Fruit fly (Drosophila melanogaster) whole organism, embryonic: Measurements from ENCODE around the gene Ubi-p5E.

Source experiments
- Bteb2 ChIP-seq: fragments of 200-800 bp; sonication (Bioruptor generic); optimal IDR thresholded peaks from 2 replicates; lab custom pipeline; 2016; ENCODE audit warnings: missing biosample characterization, missing genetic modification characterization
- CG10565 ChIP-seq: fragments of 200-800 bp; sonication (Bioruptor generic); optimal IDR thresholded peaks from 3 replicates; lab custom pipeline; 2016; ENCODE audit warnings: missing biosample characterization, mild to moderate bottlenecking, missing genetic modification characterization
- CG11085 ChIP-seq: fragments of 200-800 bp; sonication (Bioruptor generic); IDR thresholded peaks from 2 replicates; pipeline ENCODE4 v1.3.6; 2022; ENCODE audit warnings: missing biosample characterization, missing genetic modification characterization
- CG13624 ChIP-seq: fragments of 200-800 bp; sonication (Bioruptor generic); optimal IDR thresholded peaks from 2 replicates; lab custom pipeline; 2016; ENCODE audit warnings: missing biosample characterization, missing genetic modification characterization
- CG14050 ChIP-seq: fragments of 200-800 bp; sonication (Bioruptor generic); IDR thresholded peaks from 3 replicates; pipeline ENCODE4 v1.3.6; 2022; ENCODE audit warnings: missing biosample characterization, missing genetic modification characterization
- CG14441 ChIP-seq: fragments of 200-800 bp; sonication (Bioruptor generic); IDR thresholded peaks from 2 replicates; pipeline ENCODE4 v1.3.6; 2022; ENCODE audit warnings: missing biosample characterization, missing genetic modification characterization
- CG1529 ChIP-seq: fragments of 200-800 bp; sonication (Bioruptor generic); optimal IDR thresholded peaks from 3 replicates; lab custom pipeline; 2018; ENCODE audit warnings: missing biosample characterization, missing genetic modification characterization
- CG17802 ChIP-seq: fragments of 200-800 bp; sonication (Bioruptor generic); optimal IDR thresholded peaks from 2 replicates; lab custom pipeline; 2018; ENCODE audit warnings: missing biosample characterization, mild to moderate bottlenecking, missing genetic modification characterization, moderate library complexity
- CG2116 ChIP-seq: fragments of 200-800 bp; sonication (Bioruptor generic); optimal IDR thresholded peaks from 3 replicates; lab custom pipeline; 2018; ENCODE audit warnings: missing biosample characterization, mild to moderate bottlenecking, missing genetic modification characterization
- CG3163 ChIP-seq: fragments of 200-800 bp; sonication (Bioruptor generic); optimal IDR thresholded peaks from 3 replicates; lab custom pipeline; 2016; ENCODE audit warnings: missing biosample characterization, missing genetic modification characterization
- CG34422 ChIP-seq: fragments of 200-800 bp; sonication (Bioruptor generic); IDR thresholded peaks from 3 replicates; pipeline ENCODE4 v1.3.6; 2022; ENCODE audit warnings: missing biosample characterization, missing genetic modification characterization
- CG4424 ChIP-seq: fragments of 200-800 bp; sonication (Bioruptor generic); optimal IDR thresholded peaks from 3 replicates; lab custom pipeline; 2016; ENCODE audit warnings: missing biosample characterization, missing genetic modification characterization
- CG4617 ChIP-seq: fragments of 200-800 bp; sonication (Bioruptor generic); optimal IDR thresholded peaks from 3 replicates; lab custom pipeline; 2016; ENCODE audit warnings: missing biosample characterization, missing genetic modification characterization, borderline replicate concordance
- CG6272 ChIP-seq: fragments of 200-800 bp; sonication (Bioruptor generic); IDR thresholded peaks from 2 replicates; pipeline ENCODE4 v1.3.6; 2022; ENCODE audit warnings: missing biosample characterization, missing genetic modification characterization
- CG6654 ChIP-seq: fragments of 200-800 bp; sonication (Bioruptor generic); optimal IDR thresholded peaks from 2 replicates; lab custom pipeline; 2017; ENCODE audit warnings: missing biosample characterization, mild to moderate bottlenecking, missing genetic modification characterization
- CG6765 ChIP-seq: fragments of 200-800 bp; sonication (Bioruptor generic); optimal IDR thresholded peaks from 3 replicates; lab custom pipeline; 2017; ENCODE audit warnings: missing biosample characterization, mild to moderate bottlenecking, missing genetic modification characterization
- CG8924 ChIP-seq: fragments of 200-800 bp; optimal IDR thresholded peaks from 3 replicates; lab custom pipeline; 2019; ENCODE audit warnings: missing biosample characterization, mild to moderate bottlenecking, missing genetic modification characterization, moderate library complexity
- CHES-1-like ChIP-seq: fragments of 200-800 bp; sonication (Bioruptor generic); optimal IDR thresholded peaks from 2 replicates; lab custom pipeline; 2016; ENCODE audit warnings: missing biosample characterization, missing genetic modification characterization
- Dfd ChIP-seq, 2 experiments: fragments of >200 bp; optimal IDR thresholded peaks; 2 replicates each; lab custom pipeline; 2017; ENCODE audit warnings: missing biosample characterization in 2 of 2, missing genetic modification characterization in 2 of 2
- Doc2 ChIP-seq: fragments of 200-800 bp; sonication (Bioruptor generic); IDR thresholded peaks from 2 replicates; pipeline ENCODE4 v1.3.6; 2022; ENCODE audit warnings: missing biosample characterization, missing genetic modification characterization
- Dref ChIP-seq: fragments of 200-800 bp; sonication (Bioruptor generic); IDR thresholded peaks from 2 replicates; pipeline ENCODE4 v1.3.6; 2022; ENCODE audit warnings: missing biosample characterization, missing genetic modification characterization
- Fer2 ChIP-seq: fragments of 200-800 bp; sonication (Bioruptor generic); optimal IDR thresholded peaks from 2 replicates; lab custom pipeline; 2018; ENCODE audit warnings: missing biosample characterization, mild to moderate bottlenecking, missing genetic modification characterization, moderate library complexity
- HLH4C ChIP-seq: fragments of 200-800 bp; sonication (Bioruptor generic); IDR thresholded peaks from 3 replicates; pipeline ENCODE4 v1.3.6; 2022; ENCODE audit warnings: missing biosample characterization, missing genetic modification characterization; ENCODE audit not compliant: partially characterized antibody
- HmgZ ChIP-seq: fragments of 200-800 bp; sonication (Bioruptor generic); optimal IDR thresholded peaks from 2 replicates; lab custom pipeline; 2018; ENCODE audit warnings: missing biosample characterization, mild to moderate bottlenecking, missing genetic modification characterization
- Hmx ChIP-seq: fragments of 200-800 bp; sonication (Bioruptor generic); optimal IDR thresholded peaks from 2 replicates; lab custom pipeline; 2016; ENCODE audit warnings: missing biosample characterization, missing genetic modification characterization
- Jarid2 ChIP-seq: fragments of 200-800 bp; sonication (Bioruptor generic); optimal IDR thresholded peaks from 3 replicates; lab custom pipeline; 2017; ENCODE audit warnings: mild to moderate bottlenecking, missing biosample characterization, missing genetic modification reagents, missing genetic modification characterization
- MBD-R2 ChIP-seq: fragments of 200-800 bp; sonication (Bioruptor generic); IDR thresholded peaks from 2 replicates; pipeline ENCODE4 v1.3.6; 2022; ENCODE audit warnings: missing biosample characterization, missing genetic modification characterization
- Nf-YB ChIP-seq: fragments of 200-800 bp; sonication (Bioruptor generic); optimal IDR thresholded peaks from 3 replicates; lab custom pipeline; 2019; ENCODE audit warnings: missing biosample characterization, mild to moderate bottlenecking, missing genetic modification characterization, moderate library complexity
- Optix ChIP-seq: fragments of 200-800 bp; sonication (Bioruptor generic); IDR thresholded peaks from 3 replicates; pipeline ENCODE4 v1.3.6; 2022; ENCODE audit warnings: missing biosample characterization, missing genetic modification characterization
- Rfx ChIP-seq: fragments of 200-800 bp; sonication (Bioruptor generic); IDR thresholded peaks from 2 replicates; pipeline ENCODE4 v1.3.6; 2022; ENCODE audit warnings: missing biosample characterization, missing genetic modification characterization
- Scr ChIP-seq: fragments of 200-800 bp; sonication (Bioruptor generic); IDR thresholded peaks from 2 replicates; pipeline ENCODE4 v1.3.6; 2022; ENCODE audit warnings: missing biosample characterization, missing genetic modification characterization; ENCODE audit not compliant: partially characterized antibody
- Xbp1 ChIP-seq: fragments of 200-800 bp; sonication (Bioruptor generic); optimal IDR thresholded peaks from 3 replicates; lab custom pipeline; 2016; ENCODE audit warnings: missing biosample characterization, mild to moderate bottlenecking, missing genetic modification characterization
- ato ChIP-seq: fragments of 200-800 bp; sonication (Bioruptor generic); IDR thresholded peaks from 2 replicates; pipeline ENCODE4 v1.3.6; 2022; ENCODE audit warnings: missing biosample characterization, missing genetic modification characterization; ENCODE audit not compliant: partially characterized antibody
- bcd ChIP-seq: fragments of 200-800 bp; sonication (Bioruptor generic); optimal IDR thresholded peaks from 2 replicates; lab custom pipeline; 2017; ENCODE audit warnings: missing biosample characterization, mild to moderate bottlenecking, missing genetic modification characterization
- cas ChIP-seq: fragments of 200-800 bp; sonication (Bioruptor generic); IDR thresholded peaks from 2 replicates; pipeline ENCODE4 v1.3.6; 2022; ENCODE audit warnings: missing biosample characterization, missing genetic modification characterization
- cg ChIP-seq: fragments of 200-800 bp; sonication (Bioruptor generic); optimal IDR thresholded peaks from 3 replicates; lab custom pipeline; 2019; ENCODE audit warnings: missing biosample characterization, mild to moderate bottlenecking, missing genetic modification characterization, moderate library complexity
- ci ChIP-seq: fragments of 200-800 bp; sonication (Bioruptor generic); IDR thresholded peaks from 3 replicates; pipeline ENCODE4 v1.3.6; 2022; ENCODE audit warnings: missing biosample characterization, missing genetic modification characterization
- croc ChIP-seq: fragments of 200-800 bp; sonication (Bioruptor generic); conservative IDR thresholded peaks from 3 replicates; pipeline ENCODE4 v1.3.6; 2022; ENCODE audit warnings: missing biosample characterization, missing genetic modification characterization
- crol ChIP-seq: fragments of 200-800 bp; sonication (Bioruptor generic); IDR thresholded peaks from 2 replicates; pipeline ENCODE4 v1.3.6; 2022; ENCODE audit warnings: missing biosample characterization, missing genetic modification characterization
- ken ChIP-seq: fragments of 200-800 bp; sonication (Bioruptor generic); IDR thresholded peaks from 3 replicates; pipeline ENCODE4 v1.3.6; 2022; ENCODE audit warnings: missing biosample characterization, missing genetic modification characterization
- klu ChIP-seq: fragments of 200-800 bp; sonication (Bioruptor generic); IDR thresholded peaks from 2 replicates; pipeline ENCODE4 v1.3.6; 2022; ENCODE audit warnings: missing biosample characterization, missing genetic modification characterization
- mirr ChIP-seq: fragments of 200-800 bp; sonication (Bioruptor generic); optimal IDR thresholded peaks from 3 replicates; lab custom pipeline; 2018; ENCODE audit warnings: missing biosample characterization, mild to moderate bottlenecking, missing genetic modification characterization
- p53 ChIP-seq: fragments of 200-800 bp; sonication (Bioruptor generic); optimal IDR thresholded peaks from 2 replicates; lab custom pipeline; 2016; ENCODE audit warnings: missing biosample characterization, missing genetic modification characterization
- phol ChIP-seq: fragments of 200-800 bp; sonication (Bioruptor generic); optimal IDR thresholded peaks from 3 replicates; lab custom pipeline; 2018; ENCODE audit warnings: missing biosample characterization, mild to moderate bottlenecking, missing genetic modification characterization, moderate library complexity
- pzg ChIP-seq: fragments of 200-800 bp; sonication (Bioruptor generic); optimal IDR thresholded peaks from 3 replicates; lab custom pipeline; 2018; ENCODE audit warnings: missing biosample characterization, mild to moderate bottlenecking, missing genetic modification characterization, moderate library complexity
- repo ChIP-seq: fragments of 200-800 bp; sonication (Bioruptor generic); optimal IDR thresholded peaks from 2 replicates; lab custom pipeline; 2016; ENCODE audit warnings: missing biosample characterization, missing genetic modification characterization
- schlank ChIP-seq: fragments of 200-800 bp; sonication (Bioruptor generic); optimal IDR thresholded peaks from 2 replicates; lab custom pipeline; 2018; ENCODE audit warnings: missing biosample characterization, mild to moderate bottlenecking, missing genetic modification characterization
- so ChIP-seq: fragments of 200-800 bp; sonication (Bioruptor generic); IDR thresholded peaks from 3 replicates; pipeline ENCODE4 v1.3.6; 2022; ENCODE audit warnings: missing biosample characterization, missing genetic modification characterization
- z ChIP-seq: fragments of 200-800 bp; sonication (Bioruptor generic); IDR thresholded peaks from 3 replicates; pipeline ENCODE4 v1.3.6; 2022; ENCODE audit warnings: missing biosample characterization, missing genetic modification characterization
- zf30C ChIP-seq: fragments of 200-800 bp; sonication (Bioruptor generic); optimal IDR thresholded peaks from 3 replicates; lab custom pipeline; 2018; ENCODE audit warnings: missing biosample characterization, mild to moderate bottlenecking, missing genetic modification characterization
- zfh1 ChIP-seq: fragments of 200-800 bp; sonication (Bioruptor generic); IDR thresholded peaks from 3 replicates; pipeline ENCODE4 v1.3.6; 2022; ENCODE audit warnings: missing biosample characterization, missing genetic modification characterization

Ubi-p5E gene

dm6 chrX:6287842-6288241 is 8.4 kb upstream of the Ubi-p5E start, which contains the start of the genes Top3beta and wuho (continued):
- TF ChIP-seq so (0 out of 3 replicates have a peak, but pooled peaks have one; percentile 11), repo (GFP tag; lab: Kevin White, UChicago) (peak; percentile 7), CG6765 (no peak), Nf-YB (GFP tag; lab: Kevin White, UChicago) (peak; percentile 54), Hmx (GFP tag; lab: Kevin White, UChicago) (no peak), CG10565 (GFP tag; lab: Kevin White, UChicago) (no peak), Fer2 (tag; lab: Kevin White, UChicago) (no peak), klu (no peak), croc (no peak), Xbp1 (GFP tag; lab: Kevin White, UChicago) (peak; percentile 60), CG13624 (GFP tag; lab: Kevin White, UChicago) (peak; percentile 77), CG17802 (tag; lab: Kevin White, UChicago) (no peak), p53 (GFP tag; lab: Kevin White, UChicago) (peak; percentile 71), Optix (GFP tag; lab: Robert Waterston, UW) (no peak), ci (GFP tag; lab: Robert Waterston, UW) (peak; percentile 78), HmgZ (tag; lab: Kevin White, UChicago) (peak; percentile 85), CG6272 (GFP tag; lab: Robert Waterston, UW) (no peak), zf30C (GFP tag; lab: Kevin White, UChicago) (no peak), ato (GFP tag; lab: Robert Waterston, UW) (peak; percentile 40; the same call in 1 of the 2 replicates), mirr (GFP tag; lab: Kevin White, UChicago) (peak; percentile 36), cg (GFP tag; lab: Kevin White, UChicago) (peak; percentile 80), CG11085 (GFP tag; lab: Robert Waterston, UW) (no peak), CG14441 (0 out of 2 replicates have a peak, but pooled peaks have one; percentile 4), CG2116 (peak; percentile 86), HLH4C (GFP tag; lab: Robert Waterston, UW) (peak; percentile 79), z (GFP tag; lab: Robert Waterston, UW) (no peak), Jarid2 (GFP tag; lab: Kevin White, UChicago) (no peak), Rfx (GFP tag; lab: Robert Waterston, UW) (peak; percentile 44; the same call in 1 of the 2 replicates), Bteb2 (peak; percentile 30), ken (no peak), Dfd (GFP tag; optimal IDR thresholded peaks at IDR 0.05; lab: Kevin White, UChicago) (no peak), CG4424 (GFP tag; lab: Kevin White, UChicago) (peak; percentile 6), MBD-R2 (GFP tag; lab: Robert Waterston, UW) (peak; percentile 98), pzg (GFP tag; lab: Kevin White, UChicago) (peak; percentile 100), CG6654 (GFP tag; lab: Kevin White, UChicago) (no peak), bcd (GFP tag; lab: Kevin White, UChicago) (peak; percentile 68), CG14050 (GFP tag; lab: Robert Waterston, UW) (no peak), Dref (GFP tag; lab: Robert Waterston, UW) (peak; percentile 88), CG8924 (peak; percentile 58), CG4617 (peak; percentile 97), CG34422 (GFP tag; lab: Robert Waterston, UW) (peak; percentile 68; the same call in 2 of the 3 replicates), cas (GFP tag; lab: Robert Waterston, UW) (no peak), CHES-1-like (GFP tag; lab: Kevin White, UChicago) (peak; percentile 74), schlank (tag; lab: Kevin White, UChicago) (no peak), zfh1 (0 out of 3 replicates have a peak, but pooled peaks have one; percentile 4), phol (tag; lab: Kevin White, UChicago) (peak; percentile 56), CG3163 (peak; percentile 61), crol (GFP tag; lab: Robert Waterston, UW) (no peak), Scr (GFP tag; lab: Robert Waterston, UW) (peak; percentile 65; the same call in 1 of the 2 replicates), CG1529 (no peak), Doc2 (GFP tag; lab: Robert Waterston, UW) (no peak)
